Worm (Caenorhabditis elegans) whole organism, L4/young adult: Measurements from ENCODE around the gene srb-19.

Experiments used
- dao-5 ChIP-seq: sonication (generic microtip); optimal IDR thresholded peaks from 2 replicates; lab custom pipeline; 2016; ENCODE audit warnings: missing genotype, missing genetic modification characterization, moderate library complexity, missing compliant biosample characterization
- him-1 ChIP-seq: sonication (generic microtip); optimal IDR thresholded peaks from 2 replicates; lab custom pipeline; 2016; ENCODE audit warnings: missing genotype, missing genetic modification reagents, missing genetic modification characterization, missing compliant biosample characterization

DNA sequence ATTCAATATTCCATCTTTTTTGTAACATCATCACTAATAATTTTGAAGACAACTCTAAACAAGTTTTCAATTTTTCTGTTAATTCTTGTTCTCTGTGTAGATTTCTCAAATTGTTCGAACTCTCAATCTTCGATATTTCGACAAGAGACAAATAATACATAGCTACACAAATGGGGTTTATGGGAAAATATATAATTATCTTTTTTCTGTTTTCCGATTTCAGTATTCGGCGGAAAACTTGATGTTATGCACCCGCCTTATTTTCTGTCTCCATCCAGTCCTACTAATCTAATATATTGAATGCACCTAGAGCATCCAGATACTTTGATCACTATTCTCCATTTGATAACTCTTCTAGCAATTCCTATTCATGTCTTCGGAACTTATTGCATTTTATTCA is 19.0 kb upstream of the srb-19 start, which contains the start of gene srh-268:
- TF ChIP-seq him-1 (tag; lab: Kevin White, UChicago) (no peak), dao-5 (no peak)
